Fruit fly (Drosophila melanogaster) whole organism, wandering third instar larva: Measurements from ENCODE around the gene CG17996.

ENCODE experiments used
- Abd-B ChIP-seq: fragments of >200 bp; optimal IDR thresholded peaks from 2 replicates; lab custom pipeline; 2017; ENCODE audit warnings: missing biosample characterization, missing genetic modification characterization
- CG32264 ChIP-seq: fragments of 200-800 bp; sonication (Bioruptor generic); optimal IDR thresholded peaks from 2 replicates; lab custom pipeline; 2016; ENCODE audit warnings: missing biosample characterization, missing genetic modification characterization
- CG9705 ChIP-seq: fragments of 200-800 bp; sonication (Bioruptor generic); optimal IDR thresholded peaks from 2 replicates; lab custom pipeline; 2018; ENCODE audit warnings: missing biosample characterization, mild to moderate bottlenecking, missing genetic modification characterization
- CrebA ChIP-seq: fragments of 200-800 bp; sonication (Bioruptor generic); optimal IDR thresholded peaks from 2 replicates; lab custom pipeline; 2016; ENCODE audit warnings: missing biosample characterization, mild to moderate bottlenecking, missing genetic modification characterization, borderline replicate concordance
- Dfd ChIP-seq: fragments of >200 bp; optimal IDR thresholded peaks from 2 replicates; lab custom pipeline; 2017; ENCODE audit warnings: missing biosample characterization, missing genetic modification characterization
- Dif ChIP-seq: fragments of 200-275, 200-300 bp; sonication (Bioruptor generic); optimal IDR thresholded peaks from 2 replicates; lab custom pipeline; 2018; ENCODE audit warnings: missing biosample characterization, missing genetic modification characterization; ENCODE audit not compliant: partially characterized antibody
- GATAd ChIP-seq: sonication (Bioruptor generic); optimal IDR thresholded peaks from 2 replicates; lab custom pipeline; 2016; ENCODE audit warnings: missing biosample characterization, missing genetic modification characterization
- HLH106 ChIP-seq: fragments of 200-800 bp; optimal IDR thresholded peaks from 3 replicates; lab custom pipeline; 2019; ENCODE audit warnings: missing biosample characterization, mild to moderate bottlenecking, missing genetic modification characterization, moderate library complexity
- Hnf4 ChIP-seq: fragments of 200-800 bp; sonication (Bioruptor generic); optimal IDR thresholded peaks from 2 replicates; lab custom pipeline; 2016; ENCODE audit warnings: missing biosample characterization, mild to moderate bottlenecking, missing genetic modification characterization
- Hr78 ChIP-seq: fragments of >200 bp; optimal IDR thresholded peaks from 2 replicates; lab custom pipeline; 2017; ENCODE audit warnings: missing biosample characterization, missing genetic modification characterization
- Hr83 ChIP-seq: fragments of 200-300 bp; sonication (Bioruptor generic); optimal IDR thresholded peaks from 2 replicates; lab custom pipeline; 2016; ENCODE audit warnings: missing biosample characterization, mild to moderate bottlenecking, missing genetic modification characterization, moderate library complexity; ENCODE audit not compliant: poor library complexity, severe bottlenecking
- Jra ChIP-seq: sonication (Bioruptor generic); optimal IDR thresholded peaks from 2 replicates; lab custom pipeline; 2016; ENCODE audit warnings: missing biosample characterization, missing genetic modification characterization
- Mio ChIP-seq: sonication (Bioruptor generic); optimal IDR thresholded peaks from 2 replicates; lab custom pipeline; 2016; ENCODE audit warnings: missing biosample characterization, missing genetic modification characterization
- Myc ChIP-seq: fragments of >200 bp; optimal IDR thresholded peaks from 2 replicates; lab custom pipeline; 2017
- N ChIP-seq: fragments of >200 bp; optimal IDR thresholded peaks from 2 replicates; lab custom pipeline; 2018; ENCODE audit warnings: missing biosample characterization, missing external identifiers, missing genetic modification characterization
- OdsH ChIP-seq: fragments of 200-800 bp; sonication (Bioruptor generic); optimal IDR thresholded peaks from 2 replicates; lab custom pipeline; 2016; ENCODE audit warnings: missing biosample characterization, mild to moderate bottlenecking, missing genetic modification characterization
- Rel ChIP-seq, 2 experiments: fragments of 200-800 bp; sonication (Bioruptor generic) in 1 of 2; optimal IDR thresholded peaks; 2 replicates in 1 of 2; 3 replicates in 1 of 2; lab custom pipeline; 2016 to 2019; ENCODE audit warnings: mild to moderate bottlenecking in 2 of 2, missing biosample characterization in 2 of 2, missing genetic modification characterization in 2 of 2, moderate library complexity in 1 of 2
- Sp1 ChIP-seq: fragments of 200-800 bp; sonication (Bioruptor generic); optimal IDR thresholded peaks from 3 replicates; lab custom pipeline; 2019; ENCODE audit warnings: missing biosample characterization, mild to moderate bottlenecking, missing genetic modification characterization, moderate library complexity
- Vsx2 ChIP-seq: fragments of 200-300, 225-300 bp; sonication (Bioruptor generic); optimal IDR thresholded peaks from 2 replicates; lab custom pipeline; 2018; ENCODE audit warnings: missing biosample characterization, missing genetic modification characterization; ENCODE audit not compliant: partially characterized antibody
- br ChIP-seq: fragments of 200-800 bp; sonication (Bioruptor generic); optimal IDR thresholded peaks from 2 replicates; lab custom pipeline; 2016; ENCODE audit warnings: missing biosample characterization, missing genetic modification characterization
- brk ChIP-seq: fragments of 200-800 bp; sonication (Bioruptor generic); optimal IDR thresholded peaks from 2 replicates; lab custom pipeline; 2016; ENCODE audit warnings: missing biosample characterization, mild to moderate bottlenecking, missing genetic modification characterization
- dl ChIP-seq, 2 experiments: fragments of 175-275, 200-275 bp in 1 of 2; fragments of 200-275 bp in 1 of 2; sonication (Bioruptor generic); optimal IDR thresholded peaks; lab custom pipeline; 2018; ENCODE audit warnings: mild to moderate bottlenecking in 2 of 2, missing biosample characterization in 2 of 2, missing genetic modification characterization in 2 of 2, moderate library complexity in 2 of 2; ENCODE audit not compliant: partially characterized antibody in 2 of 2, insufficient read depth in 1 of 2
- dmrt93B ChIP-seq: fragments of 200-800 bp; sonication (Bioruptor generic); optimal IDR thresholded peaks from 2 replicates; lab custom pipeline; 2018; ENCODE audit warnings: missing biosample characterization, mild to moderate bottlenecking, missing genetic modification characterization
- dsf ChIP-seq: sonication (Bioruptor generic); optimal IDR thresholded peaks from 2 replicates; lab custom pipeline; 2016; ENCODE audit warnings: missing biosample characterization, missing genetic modification characterization, borderline replicate concordance
- ey ChIP-seq: fragments of 200-800 bp; sonication (Bioruptor generic); optimal IDR thresholded peaks from 2 replicates; lab custom pipeline; 2016; ENCODE audit warnings: missing biosample characterization, missing genetic modification characterization
- foxo ChIP-seq, 2 experiments: fragments of 200-800 bp; sonication (Bioruptor generic); optimal IDR thresholded peaks; 2 replicates in 1 of 2; 3 replicates in 1 of 2; lab custom pipeline; 2016 to 2017; ENCODE audit warnings: missing biosample characterization in 2 of 2, missing genetic modification characterization in 2 of 2
- fru ChIP-seq: fragments of 200-800 bp; sonication (Bioruptor generic); optimal IDR thresholded peaks from 3 replicates; lab custom pipeline; 2016; ENCODE audit warnings: missing biosample characterization, mild to moderate bottlenecking, missing genetic modification characterization
- h ChIP-seq: fragments of 200-800 bp; sonication (Bioruptor generic); optimal IDR thresholded peaks from 3 replicates; lab custom pipeline; 2016; ENCODE audit warnings: missing biosample characterization, mild to moderate bottlenecking, missing genetic modification characterization
- jim ChIP-seq: fragments of 175-275, 200-325 bp; sonication (Bioruptor generic); optimal IDR thresholded peaks from 2 replicates; lab custom pipeline; 2016; ENCODE audit warnings: missing biosample characterization, mild to moderate bottlenecking, missing genetic modification characterization
- lola ChIP-seq: fragments of >200 bp; optimal IDR thresholded peaks from 2 replicates; lab custom pipeline; 2017; ENCODE audit warnings: missing biosample characterization, missing genetic modification characterization
- pan ChIP-seq: fragments of >200 bp; optimal IDR thresholded peaks from 2 replicates; lab custom pipeline; 2017
- psq ChIP-seq: fragments of 200-800 bp; sonication (Bioruptor generic); optimal IDR thresholded peaks from 3 replicates; lab custom pipeline; 2017; ENCODE audit warnings: missing biosample characterization, mild to moderate bottlenecking, missing genetic modification characterization, moderate library complexity
- rgr ChIP-seq: fragments of 200-800 bp; sonication (Bioruptor generic); optimal IDR thresholded peaks from 3 replicates; lab custom pipeline; 2016; ENCODE audit warnings: missing biosample characterization, mild to moderate bottlenecking, missing genetic modification characterization
- sage ChIP-seq: fragments of 200-800 bp; sonication (Bioruptor generic); optimal IDR thresholded peaks from 2 replicates; lab custom pipeline; 2016; ENCODE audit warnings: missing biosample characterization, mild to moderate bottlenecking, missing genetic modification characterization
- sv ChIP-seq: fragments of 200-800 bp; sonication (Bioruptor generic); optimal IDR thresholded peaks from 3 replicates; lab custom pipeline; 2016; ENCODE audit warnings: missing biosample characterization, missing genetic modification characterization
- tai ChIP-seq: sonication (Bioruptor generic); optimal IDR thresholded peaks from 2 replicates; lab custom pipeline; 2016; ENCODE audit warnings: missing biosample characterization, missing genetic modification characterization
- usp ChIP-seq: fragments of >200 bp; optimal IDR thresholded peaks from 2 replicates; lab custom pipeline; 2017; ENCODE audit warnings: missing biosample characterization, missing genetic modification characterization
- woc ChIP-seq: sonication (Bioruptor generic); optimal IDR thresholded peaks from 2 replicates; lab custom pipeline; 2016; ENCODE audit warnings: missing biosample characterization, mild to moderate bottlenecking, missing genetic modification characterization

Gene CG17996

dm6 chr2L:16689800-16690618 lies 40.8 kb downstream of the CG17996 start (continued):
- peak; percentile 25 to 65 for TF ChIP-seq dl (GFP tag; optimal IDR thresholded peaks at IDR 0.05; lab: Kevin White, UChicago; ENCODE audit: insufficient read depth in 1 of 2, partially characterized antibody in 2 of 2)
- TF ChIP-seq woc (GFP tag; lab: Kevin White, UChicago): peak; percentile 74
- TF ChIP-seq Mio: no peak
- peak; percentile 19 for TF ChIP-seq CG32264
- TF ChIP-seq pan: no peak
- peak; percentile 30 for TF ChIP-seq Jra (GFP tag; lab: Kevin White, UChicago)
- no peak for TF ChIP-seq Abd-B (GFP tag; lab: Kevin White, UChicago)
- TF ChIP-seq psq (GFP tag; lab: Kevin White, UChicago): peak; percentile 96
- peak in 1 of 2 experiments; percentile 28 for TF ChIP-seq foxo (GFP tag; optimal IDR thresholded peaks at IDR 0.05; lab: Kevin White, UChicago)
- TF ChIP-seq OdsH (GFP tag; lab: Kevin White, UChicago): peak; percentile 44
- TF ChIP-seq h (GFP tag; lab: Kevin White, UChicago): peak; percentile 73
- peak; percentile 59 for TF ChIP-seq fru (GFP tag; lab: Kevin White, UChicago)
- TF ChIP-seq tai (GFP tag; lab: Kevin White, UChicago): no peak
- TF ChIP-seq ey (GFP tag; lab: Kevin White, UChicago): peak; percentile 67
- no peak for TF ChIP-seq sage
- no peak for TF ChIP-seq Myc (lab: Kevin White, UChicago)
- TF ChIP-seq N: no peak
- TF ChIP-seq sv (GFP tag; lab: Kevin White, UChicago): no peak
- peak; percentile 19 for TF ChIP-seq br (GFP tag; lab: Kevin White, UChicago)
- peak; percentile 48 for TF ChIP-seq rgr

DNA sequence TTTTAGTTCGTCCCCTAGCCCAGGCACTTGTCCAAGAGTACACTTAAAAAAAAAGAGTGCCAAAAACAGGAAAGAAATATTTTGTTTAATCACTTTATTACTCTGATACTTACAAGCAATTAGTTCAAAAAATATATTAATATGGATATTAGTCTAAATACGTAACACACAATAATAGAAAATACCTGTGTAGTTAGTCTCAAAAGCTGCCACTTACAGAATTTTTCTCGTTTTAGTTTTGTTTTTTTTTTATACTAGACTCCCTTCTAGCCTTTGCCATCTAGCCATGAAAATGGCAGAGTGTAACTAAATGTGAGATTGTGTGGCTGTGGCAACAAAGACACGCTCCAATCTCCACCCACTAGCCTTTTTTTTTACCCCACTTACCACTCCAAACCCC lies 43.0 kb downstream of the CG17996 start:
- no peak for TF ChIP-seq Vsx2
- TF ChIP-seq Rel (GFP tag; optimal IDR thresholded peaks at IDR 0.05; lab: Kevin White, UChicago): no peak
- no peak for TF ChIP-seq Rel (tag; optimal IDR thresholded peaks at IDR 0.05; lab: Kevin White, UChicago)
- TF ChIP-seq fru (GFP tag; lab: Kevin White, UChicago): no peak
- no peak for TF ChIP-seq lola (GFP tag; lab: Kevin White, UChicago)
- TF ChIP-seq Hr78 (GFP tag; lab: Kevin White, UChicago): no peak
- TF ChIP-seq Hr83 (GFP tag; lab: Kevin White, UChicago): no peak
- no peak for TF ChIP-seq sv (GFP tag; lab: Kevin White, UChicago)
- no peak for TF ChIP-seq h (GFP tag; lab: Kevin White, UChicago)
- TF ChIP-seq ey (GFP tag; lab: Kevin White, UChicago): no peak
- TF ChIP-seq dmrt93B (GFP tag; lab: Kevin White, UChicago): no peak

dm6 chr2L:16686412-16687043 lies 44.3 kb downstream of the CG17996 start:
- TF ChIP-seq tai (GFP tag; lab: Kevin White, UChicago) (no peak), dl (GFP tag; optimal IDR thresholded peaks at IDR 0.05; lab: Kevin White, UChicago; ENCODE audit: insufficient read depth in 1 of 2, partially characterized antibody in 2 of 2) (peak in 1 of 2 experiments; percentile 15), Mio (no peak), Jra (GFP tag; lab: Kevin White, UChicago) (peak; percentile 41), dsf (GFP tag; lab: Kevin White, UChicago) (no peak), Sp1 (GFP tag; lab: Kevin White, UChicago) (peak; percentile 64), N (no peak), Hr78 (GFP tag; lab: Kevin White, UChicago) (no peak), Abd-B (GFP tag; lab: Kevin White, UChicago) (no peak), brk (no peak), fru (GFP tag; lab: Kevin White, UChicago) (peak; percentile 43), CG32264 (peak; percentile 16), Hr83 (GFP tag; lab: Kevin White, UChicago) (no peak), psq (GFP tag; lab: Kevin White, UChicago) (peak; percentile 86), jim (GFP tag; lab: Kevin White, UChicago) (no peak), usp (GFP tag; lab: Kevin White, UChicago) (no peak), Hnf4 (GFP tag; lab: Kevin White, UChicago) (peak; percentile 22), Dif (no peak), dmrt93B (GFP tag; lab: Kevin White, UChicago) (no peak), Rel (GFP tag; optimal IDR thresholded peaks at IDR 0.05; lab: Kevin White, UChicago) (peak; percentile 55), Rel (tag; optimal IDR thresholded peaks at IDR 0.05; lab: Kevin White, UChicago) (peak; percentile 15), Dfd (GFP tag; lab: Kevin White, UChicago) (no peak), br (GFP tag; lab: Kevin White, UChicago) (peak; percentile 4), CrebA (peak; percentile 59), h (GFP tag; lab: Kevin White, UChicago) (peak; percentile 32), HLH106 (tag; lab: Kevin White, UChicago) (no peak), Myc (lab: Kevin White, UChicago) (no peak), CG9705 (no peak), sv (GFP tag; lab: Kevin White, UChicago) (no peak), rgr (no peak), GATAd (GFP tag; lab: Kevin White, UChicago) (no peak), lola (GFP tag; lab: Kevin White, UChicago) (no peak), pan (no peak), woc (GFP tag; lab: Kevin White, UChicago) (peak; percentile 41), ey (GFP tag; lab: Kevin White, UChicago) (peak; percentile 20), sage (no peak), foxo (GFP tag; optimal IDR thresholded peaks at IDR 0.05; lab: Kevin White, UChicago) (peak in 1 of 2 experiments; percentile 40), Vsx2 (no peak)
